Worm (Caenorhabditis elegans): ENCODE data around the gene C02B8.12.

The C02B8.12 gene

ce11 chrX:8136276-8136891 lies 13.2 kb upstream of the C02B8.12 start, which contains the start of gene C02B8.6:
C02B8.6 (minus strand) TSS chrX:8136326.
- TF ChIP-seq egl-27 (tag; optimal IDR thresholded peaks at IDR 0.05): no peak
- no peak for TF ChIP-seq fkh-2 (tag; optimal IDR thresholded peaks at IDR 0.05)
- TF ChIP-seq lin-15B (tag; optimal IDR thresholded peaks at IDR 0.05): peak; percentile 14
- TF ChIP-seq fkh-10 (GFP tag; optimal IDR thresholded peaks at IDR 0.05): no peak
- TF ChIP-seq elt-2 (tag; optimal IDR thresholded peaks at IDR 0.05): peak; percentile 70
- no peak for TF ChIP-seq daf-12 (tag; optimal IDR thresholded peaks at IDR 0.05)
- TF ChIP-seq hmg-11 (tag; optimal IDR thresholded peaks at IDR 0.05): peak; percentile 53
- no peak for TF ChIP-seq unc-62 (GFP tag; optimal IDR thresholded peaks at IDR 0.05)
- TF ChIP-seq nhr-67 (tag; optimal IDR thresholded peaks at IDR 0.05): no peak
- peak; percentile 64 for TF ChIP-seq pqm-1 (tag; optimal IDR thresholded peaks at IDR 0.05)
- no peak for TF ChIP-seq eor-1 (tag; optimal IDR thresholded peaks at IDR 0.05)
- peak; percentile 73 for TF ChIP-seq ceh-28 (tag; optimal IDR thresholded peaks at IDR 0.05)
- TF ChIP-seq lin-39 (tag; optimal IDR thresholded peaks at IDR 0.05): peak; percentile 60
- TF ChIP-seq nfya-1 (tag; optimal IDR thresholded peaks at IDR 0.05; ENCODE audit: insufficient read depth): peak; percentile 51
- no peak for TF ChIP-seq ceh-9 (tag; optimal IDR thresholded peaks at IDR 0.05)
- peak; percentile 12 for TF ChIP-seq snpc-4 (tag; optimal IDR thresholded peaks at IDR 0.05)
- peak; percentile 19 for TF ChIP-seq skn-1 (tag; optimal IDR thresholded peaks at IDR 0.05)
- TF ChIP-seq pha-4 (tag; optimal IDR thresholded peaks at IDR 0.05): peak; percentile 85
- no peak for TF ChIP-seq ama-1 (optimal IDR thresholded peaks at IDR 0.05)
- TF ChIP-seq tbx-2 (tag; optimal IDR thresholded peaks at IDR 0.05): no peak
- TF ChIP-seq mml-1 (tag; optimal IDR thresholded peaks at IDR 0.05): no peak

ce11 chrX:8129543-8129942 lies 6.4 kb upstream of the C02B8.12 start, which contains the start of gene frpr-1:
frpr-1 (minus strand) TSS chrX:8129643.
- no peak for TF ChIP-seq ama-1 (optimal IDR thresholded peaks at IDR 0.05)
- no peak for TF ChIP-seq sea-2 (GFP tag; optimal IDR thresholded peaks at IDR 0.05)
- TF ChIP-seq mml-1 (tag; optimal IDR thresholded peaks at IDR 0.05): no peak
- no peak for TF ChIP-seq nhr-11 (tag; optimal IDR thresholded peaks at IDR 0.05)
- TF ChIP-seq elt-2 (tag; optimal IDR thresholded peaks at IDR 0.05): no peak
- no peak for TF ChIP-seq egl-5 (tag; optimal IDR thresholded peaks at IDR 0.05)
- TF ChIP-seq lin-39 (tag; optimal IDR thresholded peaks at IDR 0.05): no peak
- no peak for TF ChIP-seq aly-2 (tag; optimal IDR thresholded peaks at IDR 0.05)
- no peak for TF ChIP-seq fkh-10 (GFP tag; optimal IDR thresholded peaks at IDR 0.05)
- no peak for TF ChIP-seq nhr-76 (tag; optimal IDR thresholded peaks at IDR 0.05)
- TF ChIP-seq snpc-4 (tag; optimal IDR thresholded peaks at IDR 0.05): no peak
- TF ChIP-seq lsy-12 (tag; optimal IDR thresholded peaks at IDR 0.05): no peak
- TF ChIP-seq unc-39 (tag; optimal IDR thresholded peaks at IDR 0.05): no peak
- no peak for TF ChIP-seq nfya-1 (tag; optimal IDR thresholded peaks at IDR 0.05; ENCODE audit: insufficient read depth)
- TF ChIP-seq elt-3 (tag; optimal IDR thresholded peaks at IDR 0.05): no peak
- TF ChIP-seq nhr-43 (tag; optimal IDR thresholded peaks at IDR 0.05; ENCODE audit: poor library complexity, severe bottlenecking): no peak
- TF ChIP-seq ztf-4 (tag; optimal IDR thresholded peaks at IDR 0.05): no peak
- no peak for TF ChIP-seq nhr-237 (tag; optimal IDR thresholded peaks at IDR 0.05)
- no peak for TF ChIP-seq pqm-1 (tag; optimal IDR thresholded peaks at IDR 0.05)

- TF ChIP-seq nhr-28 (tag; optimal IDR thresholded peaks at IDR 0.05): no peak
- TF ChIP-seq unc-39 (tag; optimal IDR thresholded peaks at IDR 0.05): no peak
- no peak for TF ChIP-seq ztf-4 (tag; optimal IDR thresholded peaks at IDR 0.05)
- no peak for TF ChIP-seq elt-2 (tag; optimal IDR thresholded peaks at IDR 0.05)
- no peak for TF ChIP-seq nhr-43 (tag; optimal IDR thresholded peaks at IDR 0.05; ENCODE audit: poor library complexity, severe bottlenecking)
- no peak for TF ChIP-seq elt-3 (tag; optimal IDR thresholded peaks at IDR 0.05)
- no peak for TF ChIP-seq nhr-67 (tag; optimal IDR thresholded peaks at IDR 0.05)
- TF ChIP-seq jun-1 (tag; optimal IDR thresholded peaks at IDR 0.05): no peak
- no peak for TF ChIP-seq fos-1 (tag; optimal IDR thresholded peaks at IDR 0.05)
These were observed 2.9 kb downstream of the C02B8.12 start for ce11 chrX:8120281-8120680.

ce11 chrX:8117827-8118317 lies 5.3 kb downstream of the C02B8.12 start:
- TF ChIP-seq tbx-2 (tag; optimal IDR thresholded peaks at IDR 0.05) (no peak), fkh-2 (tag; optimal IDR thresholded peaks at IDR 0.05) (no peak), egl-27 (tag; optimal IDR thresholded peaks at IDR 0.05) (no peak), pqm-1 (tag; optimal IDR thresholded peaks at IDR 0.05) (no peak), fos-1 (tag; optimal IDR thresholded peaks at IDR 0.05) (no peak), nfya-1 (tag; optimal IDR thresholded peaks at IDR 0.05; ENCODE audit: insufficient read depth) (no peak), elt-2 (tag; optimal IDR thresholded peaks at IDR 0.05) (no peak), egl-5 (tag; optimal IDR thresholded peaks at IDR 0.05) (no peak), elt-3 (tag; optimal IDR thresholded peaks at IDR 0.05) (no peak), eor-1 (tag; optimal IDR thresholded peaks at IDR 0.05) (no peak), ztf-4 (tag; optimal IDR thresholded peaks at IDR 0.05) (no peak), nhr-28 (tag; optimal IDR thresholded peaks at IDR 0.05) (no peak), nhr-11 (tag; optimal IDR thresholded peaks at IDR 0.05) (no peak), ceh-9 (tag; optimal IDR thresholded peaks at IDR 0.05) (no peak), ceh-82 (tag; optimal IDR thresholded peaks at IDR 0.05) (no peak), ceh-16 (tag; optimal IDR thresholded peaks at IDR 0.05) (no peak), hmg-11 (tag; optimal IDR thresholded peaks at IDR 0.05) (no peak)
